Fruit fly (Drosophila melanogaster) whole organism, adult: ENCODE results near the gene CG4570.

Source experiments
- CG11617 ChIP-seq: fragments of 200-800 bp; sonication (Bioruptor generic); optimal IDR thresholded peaks from 2 replicates; lab custom pipeline; 2017; ENCODE audit warnings: mild to moderate bottlenecking, missing biosample characterization, missing genetic modification reagents, missing genetic modification characterization
- CG12768 ChIP-seq: fragments of 200-800 bp; sonication (Bioruptor generic); optimal IDR thresholded peaks from 2 replicates; lab custom pipeline; 2017; ENCODE audit warnings: missing biosample characterization, missing genetic modification characterization, mild to moderate bottlenecking, moderate library complexity, missing genetic modification reagents
- CG14711 ChIP-seq: fragments of 200-800 bp; sonication (Bioruptor generic); optimal IDR thresholded peaks from 2 replicates; lab custom pipeline; 2018; ENCODE audit warnings: missing biosample characterization, mild to moderate bottlenecking, missing genetic modification characterization, moderate library complexity
- CG1620 ChIP-seq: fragments of 200-800 bp; sonication (Bioruptor generic); optimal IDR thresholded peaks from 2 replicates; lab custom pipeline; 2016; ENCODE audit warnings: missing biosample characterization, missing genetic modification characterization
- CG33017 ChIP-seq: fragments of 200-800 bp; sonication (Bioruptor generic); optimal IDR thresholded peaks from 2 replicates; lab custom pipeline; 2018; ENCODE audit warnings: missing biosample characterization, mild to moderate bottlenecking, missing genetic modification characterization, moderate library complexity
- CG5204 ChIP-seq: fragments of 200-800 bp; sonication (Bioruptor generic); optimal IDR thresholded peaks from 2 replicates; lab custom pipeline; 2016; ENCODE audit warnings: missing biosample characterization, missing genetic modification characterization
- CG7045 ChIP-seq: fragments of 200-800 bp; sonication (Bioruptor generic); optimal IDR thresholded peaks from 2 replicates; lab custom pipeline; 2017; ENCODE audit warnings: missing biosample characterization, mild to moderate bottlenecking, missing genetic modification characterization
- CG7101 ChIP-seq: fragments of 200-800 bp; sonication (Bioruptor generic); optimal IDR thresholded peaks from 2 replicates; lab custom pipeline; 2018; ENCODE audit warnings: missing biosample characterization, mild to moderate bottlenecking, missing genetic modification characterization, moderate library complexity
- Clk ChIP-seq: fragments of 200-800 bp; sonication (Bioruptor generic); optimal IDR thresholded peaks from 2 replicates; lab custom pipeline; 2017; ENCODE audit warnings: missing biosample characterization, missing genetic modification characterization
- Crg-1 ChIP-seq: fragments of 200-800 bp; sonication (Bioruptor generic); optimal IDR thresholded peaks from 2 replicates; lab custom pipeline; 2016; ENCODE audit warnings: missing biosample characterization, missing genetic modification characterization
- Hr96 ChIP-seq: fragments of 200-800 bp; sonication (Bioruptor generic); optimal IDR thresholded peaks from 2 replicates; lab custom pipeline; 2016; ENCODE audit warnings: missing biosample characterization, missing genetic modification characterization
- Mnt ChIP-seq: fragments of 200-800 bp; sonication (Bioruptor generic); optimal IDR thresholded peaks from 2 replicates; lab custom pipeline; 2016; ENCODE audit warnings: missing biosample characterization, mild to moderate bottlenecking, missing genetic modification characterization
- bab1 ChIP-seq: fragments of 200-800 bp; sonication (Bioruptor generic); optimal IDR thresholded peaks from 3 replicates; lab custom pipeline; 2019; ENCODE audit warnings: missing biosample characterization, mild to moderate bottlenecking, missing genetic modification characterization, moderate library complexity
- cic ChIP-seq: fragments of 200-800 bp; sonication (Bioruptor generic); optimal IDR thresholded peaks from 2 replicates; lab custom pipeline; 2017; ENCODE audit warnings: missing biosample characterization, mild to moderate bottlenecking, missing genetic modification characterization, moderate library complexity
- cnc ChIP-seq, 2 experiments: fragments of >200 bp; optimal IDR thresholded peaks; 2 replicates each; lab custom pipeline; 2017
- kay ChIP-seq: fragments of 200-800 bp; sonication (Bioruptor generic); peaks from one replicate; lab custom pipeline; 2016; ENCODE audit warnings: missing biosample characterization, missing genetic modification characterization, borderline replicate concordance
- ovo ChIP-seq: fragments of 200-800 bp; sonication (Bioruptor generic); optimal IDR thresholded peaks from 2 replicates; lab custom pipeline; 2016; ENCODE audit warnings: missing biosample characterization, missing genetic modification characterization
- pad ChIP-seq: fragments of 200-800 bp; sonication (Bioruptor generic); optimal IDR thresholded peaks from 3 replicates; lab custom pipeline; 2017; ENCODE audit warnings: missing biosample characterization, missing genetic modification characterization, mild to moderate bottlenecking, moderate library complexity, missing genetic modification reagents
- tj ChIP-seq: fragments of 200-800 bp; sonication (Bioruptor generic); optimal IDR thresholded peaks from 3 replicates; lab custom pipeline; 2017; ENCODE audit warnings: missing biosample characterization, mild to moderate bottlenecking, missing genetic modification characterization, moderate library complexity
- toe ChIP-seq: fragments of 200-800 bp; sonication (Bioruptor generic); optimal IDR thresholded peaks from 2 replicates; lab custom pipeline; 2016; ENCODE audit warnings: missing biosample characterization, missing genetic modification characterization

Gene CG4570

dm6 chr3R:10859713-10860112 is 3.1 kb downstream of the CG4570 start, which contains the start of gene CG14694:
CG14694 (minus strand) TSS chr3R:10859813.
- TF ChIP-seq CG7045 (GFP tag; lab: Kevin White, UChicago) (no peak), CG1620 (no peak), Crg-1 (no peak), toe (GFP tag; lab: Kevin White, UChicago) (no peak), kay (GFP tag; lab: Kevin White, UChicago) (no peak), bab1 (no peak), Clk (GFP tag; lab: Kevin White, UChicago) (no peak), CG11617 (GFP tag; lab: Kevin White, UChicago) (no peak), CG14711 (no peak), tj (GFP tag; lab: Kevin White, UChicago) (no peak)

dm6 chr3R:10862773-10863445 is 6.3 kb downstream of the CG4570 start, which contains the start of gene CG6574:
CG6574 (minus strand) TSS chr3R:10862988.
- TF ChIP-seq Clk (GFP tag; lab: Kevin White, UChicago) (peak; percentile 18), cic (peak; percentile 87), CG1620 (no peak), Mnt (GFP tag; lab: Kevin White, UChicago) (peak; percentile 90), CG33017 (tag; lab: Kevin White, UChicago) (no peak), CG14711 (peak; percentile 5), CG11617 (GFP tag; lab: Kevin White, UChicago) (peak; percentile 54), kay (GFP tag; lab: Kevin White, UChicago) (no peak), CG12768 (GFP tag; lab: Kevin White, UChicago) (peak; percentile 44), bab1 (peak; percentile 64)

dm6 chr3R:10863446-10863819 is 6.8 kb downstream of the CG4570 start:
- TF ChIP-seq CG11617 (GFP tag; lab: Kevin White, UChicago) (no peak), CG12768 (GFP tag; lab: Kevin White, UChicago) (no peak), CG1620 (peak; percentile 10), CG7045 (GFP tag; lab: Kevin White, UChicago) (no peak), CG7101 (no peak), CG33017 (tag; lab: Kevin White, UChicago) (peak; percentile 6), bab1 (no peak)

dm6 chr3R:10863956-10864355 is 7.3 kb downstream of the CG4570 start:
- TF ChIP-seq toe (GFP tag; lab: Kevin White, UChicago), result no peak
- TF ChIP-seq ovo, result peak; percentile 41

dm6 chr3R:10868427-10868962 is 11.9 kb downstream of the CG4570 start, which contains the start of the genes SelR and Tsp86D:
SelR (minus strand) TSS chr3R:10868642.
Tsp86D (plus strand) TSS chr3R:10868708.
- TF ChIP-seq CG5204 (GFP tag; lab: Kevin White, UChicago), result no peak
- peak; percentile 6 for TF ChIP-seq ovo
- TF ChIP-seq CG7045 (GFP tag; lab: Kevin White, UChicago), result peak; percentile 54
- TF ChIP-seq CG14711, result peak; percentile 50
- TF ChIP-seq Mnt (GFP tag; lab: Kevin White, UChicago), result peak; percentile 69
- peak; percentile 90 for TF ChIP-seq tj (GFP tag; lab: Kevin White, UChicago)
- peak; percentile 53 for TF ChIP-seq CG7101
- no peak for TF ChIP-seq cnc (optimal IDR thresholded peaks at IDR 0.05; lab: Kevin White, UChicago)
- TF ChIP-seq Clk (GFP tag; lab: Kevin White, UChicago), result peak; percentile 37
- TF ChIP-seq CG1620, result peak; percentile 16
- no peak for TF ChIP-seq Hr96 (GFP tag; lab: Kevin White, UChicago)
- TF ChIP-seq pad (GFP tag; lab: Kevin White, UChicago), result peak; percentile 31
- TF ChIP-seq kay (GFP tag; lab: Kevin White, UChicago), result no peak
- TF ChIP-seq Crg-1, result no peak
- TF ChIP-seq CG33017 (tag; lab: Kevin White, UChicago), result peak; percentile 56
- TF ChIP-seq cic, result peak; percentile 83
- no peak for TF ChIP-seq toe (GFP tag; lab: Kevin White, UChicago)
- peak; percentile 61 for TF ChIP-seq CG11617 (GFP tag; lab: Kevin White, UChicago)
- TF ChIP-seq bab1, result peak; percentile 69
- peak; percentile 54 for TF ChIP-seq CG12768 (GFP tag; lab: Kevin White, UChicago)

dm6 chr3R:10870561-10870960 is 14.0 kb downstream of the CG4570 start:
- TF ChIP-seq bab1 (no peak), cic (peak; percentile 32), Hr96 (GFP tag; lab: Kevin White, UChicago) (no peak), CG7101 (no peak), cnc (optimal IDR thresholded peaks at IDR 0.05; lab: Kevin White, UChicago) (no peak), CG12768 (GFP tag; lab: Kevin White, UChicago) (no peak), pad (GFP tag; lab: Kevin White, UChicago) (no peak), CG7045 (GFP tag; lab: Kevin White, UChicago) (no peak), CG11617 (GFP tag; lab: Kevin White, UChicago) (no peak), CG33017 (tag; lab: Kevin White, UChicago) (no peak), CG1620 (no peak), Mnt (GFP tag; lab: Kevin White, UChicago) (no peak), tj (GFP tag; lab: Kevin White, UChicago) (peak; percentile 8), CG14711 (no peak)
